Worm (Caenorhabditis elegans) whole organism, L3 larva: ENCODE data around the gene emc-2.

ENCODE experiments used
- R02D3.7 ChIP-seq: fragments of 150-350 bp; optimal IDR thresholded peaks from 2 replicates; lab custom pipeline; 2014; ENCODE audit warnings: missing biosample characterization, missing genetic modification characterization
- ZK546.5 ChIP-seq: sonication (generic microtip); optimal IDR thresholded peaks from 2 replicates; lab custom pipeline; 2017; ENCODE audit warnings: missing biosample characterization, missing genetic modification characterization
- ama-1 ChIP-seq: fragments of 150-350 bp; optimal IDR thresholded peaks from 2 replicates; lab custom pipeline; 2018
- ceh-16 ChIP-seq: sonication (generic microtip); optimal IDR thresholded peaks from 2 replicates; lab custom pipeline; 2017; ENCODE audit warnings: missing biosample characterization, missing genetic modification characterization
- ceh-28 ChIP-seq: fragments of 150-350 bp; optimal IDR thresholded peaks from 2 replicates; lab custom pipeline; 2014; ENCODE audit warnings: missing biosample characterization, missing genetic modification reagents, missing genetic modification characterization
- ceh-82 ChIP-seq: fragments of 150-350 bp; optimal IDR thresholded peaks from 2 replicates; lab custom pipeline; 2014; ENCODE audit warnings: missing biosample characterization, missing genetic modification characterization
- ceh-9 ChIP-seq: sonication (generic microtip); optimal IDR thresholded peaks from 2 replicates; lab custom pipeline; 2018; ENCODE audit warnings: missing biosample characterization, missing genetic modification characterization
- daf-12 ChIP-seq: fragments of 150-350 bp; optimal IDR thresholded peaks from 2 replicates; lab custom pipeline; 2014; ENCODE audit warnings: missing biosample characterization, missing genetic modification reagents, missing genetic modification characterization
- egl-27 ChIP-seq: sonication (generic microtip); optimal IDR thresholded peaks from 4 replicates; lab custom pipeline; 2017; ENCODE audit warnings: missing biosample characterization, missing genetic modification reagents, missing genetic modification characterization
- elt-2 ChIP-seq: sonication (generic microtip); optimal IDR thresholded peaks from 2 replicates; lab custom pipeline; 2016; ENCODE audit warnings: missing genetic modification reagents, mild to moderate bottlenecking, missing genetic modification characterization, missing compliant biosample characterization
- elt-3 ChIP-seq, 3 experiments: fragments of 150-350 bp in 1 of 3; sonication (generic microtip) in 2 of 3; optimal IDR thresholded peaks; 2 replicates in 2 of 3; 4 replicates in 1 of 3; lab custom pipeline; 2014 to 2017; ENCODE audit warnings: missing biosample characterization in 3 of 3, missing genetic modification characterization in 3 of 3
- fkh-10 ChIP-seq: sonication (generic microtip); optimal IDR thresholded peaks from 2 replicates; lab custom pipeline; 2017; ENCODE audit warnings: missing biosample characterization, missing genetic modification reagents, missing genetic modification characterization
- fkh-2 ChIP-seq: fragments of 150-350 bp; optimal IDR thresholded peaks from 2 replicates; lab custom pipeline; 2014; ENCODE audit warnings: missing biosample characterization, missing genetic modification reagents, missing genetic modification characterization
- fos-1 ChIP-seq: fragments of 150-350 bp; optimal IDR thresholded peaks from 2 replicates; lab custom pipeline; 2014; ENCODE audit warnings: missing biosample characterization, missing genetic modification characterization
- hmg-11 ChIP-seq: sonication (generic microtip); optimal IDR thresholded peaks from 2 replicates; lab custom pipeline; 2016; ENCODE audit warnings: missing genetic modification characterization, missing compliant biosample characterization
- jun-1 ChIP-seq: fragments of 150-350 bp; optimal IDR thresholded peaks from 2 replicates; lab custom pipeline; 2014; ENCODE audit warnings: missing biosample characterization, missing genetic modification reagents, missing genetic modification characterization
- lin-15B ChIP-seq: fragments of 150-350 bp; optimal IDR thresholded peaks from 2 replicates; lab custom pipeline; 2014; ENCODE audit warnings: missing biosample characterization, missing genetic modification characterization
- lin-39 ChIP-seq: fragments of 150-350 bp; optimal IDR thresholded peaks from 2 replicates; lab custom pipeline; 2018; ENCODE audit warnings: missing biosample characterization, missing genetic modification reagents, missing genetic modification characterization
- lsy-12 ChIP-seq: sonication (generic microtip); optimal IDR thresholded peaks from 2 replicates; lab custom pipeline; 2016; ENCODE audit warnings: mild to moderate bottlenecking, missing genetic modification characterization, missing compliant biosample characterization
- mdl-1 ChIP-seq: fragments of 150-350 bp; optimal IDR thresholded peaks from 2 replicates; lab custom pipeline; 2014; ENCODE audit warnings: missing biosample characterization, missing genetic modification characterization
- mml-1 ChIP-seq: fragments of 150-350 bp; sonication (generic microtip); optimal IDR thresholded peaks from 3 replicates; lab custom pipeline; 2014; ENCODE audit warnings: missing biosample characterization, missing genetic modification characterization
- nfya-1 ChIP-seq: sonication (generic microtip); optimal IDR thresholded peaks from 2 replicates; lab custom pipeline; 2017; ENCODE audit warnings: missing genetic modification characterization, mild to moderate bottlenecking, missing compliant biosample characterization, antibody characterized with exemption, moderate library complexity; ENCODE audit not compliant: insufficient read depth
- nhr-237 ChIP-seq: fragments of 150-350 bp; optimal IDR thresholded peaks from 2 replicates; lab custom pipeline; 2014; ENCODE audit warnings: missing biosample characterization, missing genetic modification characterization
- nhr-28 ChIP-seq: fragments of 150-350 bp; optimal IDR thresholded peaks from 2 replicates; lab custom pipeline; 2014; ENCODE audit warnings: missing biosample characterization, missing genetic modification characterization
- nhr-43 ChIP-seq: sonication (generic microtip); optimal IDR thresholded peaks from 2 replicates; lab custom pipeline; 2016; ENCODE audit warnings: mild to moderate bottlenecking, missing genetic modification characterization, missing compliant biosample characterization; ENCODE audit not compliant: poor library complexity, severe bottlenecking
- sea-2 ChIP-seq: fragments of 150-350 bp; sonication (generic microtip); optimal IDR thresholded peaks from 4 replicates; lab custom pipeline; 2014; ENCODE audit warnings: missing biosample characterization, missing genetic modification reagents, missing genetic modification characterization
- snpc-4 ChIP-seq: fragments of 150-350 bp; optimal IDR thresholded peaks from 2 replicates; lab custom pipeline; 2014; ENCODE audit warnings: missing biosample characterization, missing genetic modification characterization
- tbx-2 ChIP-seq: sonication (generic microtip); optimal IDR thresholded peaks from 2 replicates; lab custom pipeline; 2016; ENCODE audit warnings: mild to moderate bottlenecking, missing genetic modification characterization, missing compliant biosample characterization
- unc-39 ChIP-seq: sonication (generic microtip); optimal IDR thresholded peaks from 4 replicates; lab custom pipeline; 2017; ENCODE audit warnings: missing biosample characterization, missing genetic modification characterization
- zag-1 ChIP-seq: fragments of 150-350 bp; optimal IDR thresholded peaks from 2 replicates; lab custom pipeline; 2014; ENCODE audit warnings: missing biosample characterization, missing genetic modification characterization
- ztf-11 ChIP-seq: fragments of 150-350 bp; optimal IDR thresholded peaks from 2 replicates; lab custom pipeline; 2014; ENCODE audit warnings: missing biosample characterization, missing genetic modification characterization

The emc-2 gene

DNA sequence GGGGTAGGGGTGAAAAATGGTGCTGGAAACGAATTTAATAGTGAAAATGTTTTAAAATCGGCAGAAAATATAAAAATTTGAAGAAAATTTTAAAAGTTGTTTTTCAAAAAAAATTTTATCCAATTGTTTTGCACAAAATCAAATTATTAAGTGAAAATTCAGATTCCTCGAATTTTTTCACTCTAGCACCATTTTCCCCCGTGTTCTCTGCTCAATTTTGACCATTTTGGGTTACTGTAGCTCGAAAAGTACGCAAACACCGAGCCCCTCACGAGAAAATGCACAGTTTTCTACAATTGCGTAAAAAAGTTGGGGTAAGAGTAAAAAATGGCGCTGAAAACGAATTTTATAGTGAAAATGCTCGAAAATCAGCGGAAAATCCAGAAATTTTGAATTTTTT lies 24.0 kb upstream of the emc-2 start:
- TF ChIP-seq mml-1 (no peak), R02D3.7 (tag; lab: Kevin White, UChicago) (no peak), unc-39 (tag; lab: Kevin White, UChicago) (no peak), zag-1 (tag; lab: Kevin White, UChicago) (no peak), ceh-28 (tag; lab: Kevin White, UChicago) (no peak), nhr-28 (tag; lab: Kevin White, UChicago) (no peak), ama-1 (lab: Kevin White, UChicago) (no peak)

DNA sequence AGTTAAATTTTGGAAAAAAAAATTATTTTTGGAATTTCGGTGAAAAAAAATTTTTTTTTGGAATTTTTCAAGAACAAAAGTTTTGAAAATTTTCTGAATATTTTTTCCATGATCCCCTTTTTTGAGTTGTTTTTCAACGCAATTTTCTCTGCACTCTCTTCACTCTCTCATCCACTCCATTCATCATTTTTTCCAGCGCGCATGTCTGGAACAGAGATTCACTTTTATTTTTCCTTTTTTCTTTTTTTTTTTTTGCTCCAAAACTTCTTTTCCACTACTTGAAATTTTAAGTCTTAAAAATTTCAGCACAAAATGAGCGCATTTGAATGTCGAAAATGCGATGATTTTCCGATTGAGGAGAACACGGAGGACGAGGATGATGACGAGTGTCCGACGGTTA lies 20.8 kb upstream of the emc-2 start, which contains the start of gene jip-1:
Gene jip-1, plus strand, starts transcription at position 301 of the 400 bp plus-strand sequence.
- TF ChIP-seq ceh-9 (tag; lab: Kevin White, UChicago) (no peak), sea-2 (no peak), nhr-237 (tag; lab: Kevin White, UChicago) (no peak), jun-1 (no peak), fkh-2 (tag; lab: Kevin White, UChicago) (no peak)

ce11 chrII:1325604-1326003 lies 19.7 kb upstream of the emc-2 start:
- TF ChIP-seq hmg-11 (peak; percentile 8), daf-12 (tag; lab: Kevin White, UChicago) (no peak)

ce11 chrII:1324017-1324416 lies 18.1 kb upstream of the emc-2 start:
- TF ChIP-seq nhr-43 (tag; lab: Kevin White, UChicago) (no peak), egl-27 (tag; lab: Kevin White, UChicago) (no peak), ceh-16 (no peak), hmg-11 (no peak), zag-1 (tag; lab: Kevin White, UChicago) (no peak), tbx-2 (tag; lab: Kevin White, UChicago) (no peak), sea-2 (no peak), fkh-2 (tag; lab: Kevin White, UChicago) (no peak), nhr-237 (tag; lab: Kevin White, UChicago) (no peak), lsy-12 (no peak), ztf-11 (no peak), elt-2 (tag; lab: Kevin White, UChicago) (no peak), fos-1 (tag; lab: Kevin White, UChicago) (no peak), daf-12 (tag; lab: Kevin White, UChicago) (no peak), snpc-4 (no peak), jun-1 (no peak), mml-1 (no peak), nhr-28 (tag; lab: Kevin White, UChicago) (no peak), mdl-1 (tag; lab: Kevin White, UChicago) (no peak), ceh-9 (tag; lab: Kevin White, UChicago) (no peak)

ce11 chrII:1323190-1323651 lies 17.3 kb upstream of the emc-2 start:
- peak; percentile 29 for TF ChIP-seq ZK546.5 (tag; lab: Kevin White, UChicago)
- TF ChIP-seq ceh-28 (tag; lab: Kevin White, UChicago): peak; percentile 10
- peak; percentile 58 for TF ChIP-seq lin-15B (tag; lab: Kevin White, UChicago)
- no peak for TF ChIP-seq ztf-11
- TF ChIP-seq lsy-12: peak; percentile 71
- TF ChIP-seq hmg-11: peak; percentile 40
- TF ChIP-seq fos-1 (tag; lab: Kevin White, UChicago): no peak
- TF ChIP-seq zag-1 (tag; lab: Kevin White, UChicago): no peak
- TF ChIP-seq elt-3 (tag; optimal IDR thresholded peaks at IDR 0.05; lab: Kevin White, UChicago): no peak
- no peak for TF ChIP-seq fkh-2 (tag; lab: Kevin White, UChicago)
- TF ChIP-seq daf-12 (tag; lab: Kevin White, UChicago): no peak
- TF ChIP-seq lin-39 (tag; lab: Kevin White, UChicago): peak; percentile 52
- no peak for TF ChIP-seq ceh-82 (tag; lab: Kevin White, UChicago)
- TF ChIP-seq sea-2: no peak
- peak; percentile 6 for TF ChIP-seq fkh-10 (GFP tag; lab: Kevin White, UChicago)
- TF ChIP-seq tbx-2 (tag; lab: Kevin White, UChicago): no peak
- TF ChIP-seq nfya-1: peak; percentile 48
